Worm (Caenorhabditis elegans) whole organism, midembryonic: ENCODE results near the gene col-37.

Source experiments
- T22C8.4 ChIP-seq: fragments of 200-800 bp; sonication (Bioruptor generic); IDR thresholded peaks from 2 replicates; pipeline ENCODE4 v1.3.6; 2022; ENCODE audit warnings: missing genetic modification characterization, missing compliant biosample characterization
- cog-1 ChIP-seq: sonication (generic microtip); optimal IDR thresholded peaks from 2 replicates; lab custom pipeline; 2016; ENCODE audit warnings: missing genetic modification characterization, missing compliant biosample characterization
- flt-1 ChIP-seq: fragments of 200-800 bp; sonication (Bioruptor generic); IDR thresholded peaks from 2 replicates; pipeline ENCODE4 v1.3.6; 2022; ENCODE audit warnings: missing genetic modification characterization, missing compliant biosample characterization
- klf-2 ChIP-seq: fragments of 200-800 bp; sonication (Bioruptor generic); conservative IDR thresholded peaks from 2 replicates; pipeline ENCODE4 v1.3.6; 2022; ENCODE audit warnings: missing genetic modification reagents, missing genetic modification characterization, missing compliant biosample characterization
- med-1 ChIP-seq: sonication (generic microtip); optimal IDR thresholded peaks from 2 replicates; lab custom pipeline; 2017; ENCODE audit warnings: missing genetic modification characterization, mild to moderate bottlenecking, missing compliant biosample characterization, antibody characterized with exemption, missing genetic modification reagents; ENCODE audit not compliant: insufficient read depth
- ref-1 ChIP-seq: fragments of 200-800 bp; sonication (Bioruptor generic); conservative IDR thresholded peaks from 2 replicates; pipeline ENCODE4 v1.3.6; 2022; ENCODE audit warnings: missing genetic modification reagents, missing genetic modification characterization, missing compliant biosample characterization
- tab-1 ChIP-seq: fragments of 200-800 bp; sonication (Bioruptor generic); IDR thresholded peaks from 2 replicates; pipeline ENCODE4 v1.3.6; 2022; ENCODE audit warnings: missing genetic modification characterization, missing compliant biosample characterization
- ztf-23 ChIP-seq: fragments of 200-800 bp; sonication (Bioruptor generic); IDR thresholded peaks from 2 replicates; pipeline ENCODE4 v1.3.6; 2022; ENCODE audit warnings: missing genetic modification reagents, missing genetic modification characterization, missing compliant biosample characterization
- ztf-29 ChIP-seq: fragments of 200-800 bp; sonication (Bioruptor generic); IDR thresholded peaks from 2 replicates; pipeline ENCODE4 v1.3.6; 2022; ENCODE audit warnings: missing genetic modification reagents, missing genetic modification characterization, missing compliant biosample characterization

Gene col-37

ce11 chrV:12167653-12168052 lies at the start of gene col-37:
Gene col-37, minus strand, starts transcription at chrV:12167753.
- TF ChIP-seq klf-2 (GFP tag; lab: Robert Waterston, UW), result no peak
- no peak for TF ChIP-seq ztf-23 (GFP tag; lab: Robert Waterston, UW)
- TF ChIP-seq tab-1, result no peak
- no peak for TF ChIP-seq ztf-29
- TF ChIP-seq cog-1 (tag; lab: Kevin White, UChicago), result no peak
- TF ChIP-seq med-1 (GFP tag; lab: Kevin White, UChicago), result no peak
- no peak for TF ChIP-seq flt-1 (GFP tag; lab: Robert Waterston, UW)
- TF ChIP-seq ref-1 (GFP tag; lab: Robert Waterston, UW), result no peak
- no peak for TF ChIP-seq T22C8.4 (GFP tag; lab: Robert Waterston, UW)

DNA sequence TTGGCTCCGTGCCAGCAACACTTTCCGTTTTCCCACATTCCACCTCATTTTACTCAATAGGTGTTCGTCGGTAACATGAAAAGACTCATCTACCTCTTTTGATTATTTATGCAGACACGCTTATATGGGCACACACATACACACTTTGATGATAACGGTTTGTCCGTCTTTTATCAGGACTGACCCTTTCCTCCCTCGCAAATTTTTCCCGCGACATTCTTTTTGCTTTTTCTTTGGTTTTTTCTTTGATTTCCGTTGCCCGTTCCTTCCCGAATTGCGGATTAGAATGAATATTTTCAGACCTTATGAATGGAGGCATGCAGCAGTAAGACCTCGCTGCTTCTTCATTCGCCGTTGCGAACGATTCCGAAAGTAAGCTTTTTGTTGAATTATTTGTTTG lies 45.5 kb upstream of the col-37 start, which contains the start of gene vab-8:
Gene vab-8 (plus strand): TSS at position 301 of the 400 bp plus-strand sequence.
- no peak for TF ChIP-seq ref-1 (GFP tag; lab: Robert Waterston, UW)
- no peak for TF ChIP-seq ztf-23 (GFP tag; lab: Robert Waterston, UW)
- no peak for TF ChIP-seq klf-2 (GFP tag; lab: Robert Waterston, UW)
- no peak for TF ChIP-seq flt-1 (GFP tag; lab: Robert Waterston, UW)
- no peak for TF ChIP-seq med-1 (GFP tag; lab: Kevin White, UChicago)
- TF ChIP-seq tab-1, result no peak
- TF ChIP-seq cog-1 (tag; lab: Kevin White, UChicago), result no peak
- no peak for TF ChIP-seq ztf-29
- no peak for TF ChIP-seq T22C8.4 (GFP tag; lab: Robert Waterston, UW)

DNA sequence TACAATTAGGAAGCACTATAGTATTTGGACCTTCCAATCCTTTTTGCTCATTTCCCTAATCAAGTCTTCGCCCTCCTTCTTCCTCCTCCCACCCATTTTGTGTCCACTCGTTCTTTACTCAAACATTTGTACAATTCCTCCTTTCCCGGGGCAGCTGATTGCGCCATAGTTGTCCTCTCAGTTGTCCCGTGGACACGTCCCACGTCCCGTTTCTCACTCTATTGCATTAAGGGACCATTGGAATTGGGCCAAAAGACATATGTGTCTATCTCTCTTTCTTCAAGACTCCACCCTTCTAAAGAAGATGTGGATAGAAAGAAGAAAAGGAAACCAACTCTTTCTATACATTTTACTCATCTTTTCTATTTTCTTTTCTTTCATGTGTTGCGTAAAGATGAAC lies 43.5 kb upstream of the col-37 start:
- TF ChIP-seq tab-1 (no peak), med-1 (GFP tag; lab: Kevin White, UChicago) (no peak), T22C8.4 (GFP tag; lab: Robert Waterston, UW) (no peak), ztf-29 (no peak), klf-2 (GFP tag; lab: Robert Waterston, UW) (no peak), cog-1 (tag; lab: Kevin White, UChicago) (no peak), ztf-23 (GFP tag; lab: Robert Waterston, UW) (no peak), flt-1 (GFP tag; lab: Robert Waterston, UW) (no peak), ref-1 (GFP tag; lab: Robert Waterston, UW) (no peak)

DNA sequence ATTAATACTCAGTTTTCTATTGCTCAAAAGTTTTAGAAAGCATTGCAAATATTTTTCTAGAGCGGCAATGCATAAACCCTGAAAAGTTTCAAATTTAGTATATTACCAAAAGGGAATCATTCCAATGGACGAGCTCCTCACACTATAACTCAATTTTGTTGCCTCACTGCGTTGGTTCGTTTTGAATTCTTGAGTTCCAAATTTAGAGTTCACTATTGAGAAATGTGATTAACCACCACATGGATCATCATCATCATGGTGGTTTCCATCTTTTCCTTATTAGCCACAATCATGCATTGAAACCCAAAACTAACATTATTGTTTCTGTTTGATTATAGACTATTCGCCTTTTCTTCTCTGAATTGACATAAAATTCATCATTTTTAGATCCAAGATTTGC lies 42.4 kb upstream of the col-37 start:
- TF ChIP-seq ztf-29 (no peak), ztf-23 (GFP tag; lab: Robert Waterston, UW) (no peak), tab-1 (no peak), ref-1 (GFP tag; lab: Robert Waterston, UW) (no peak), cog-1 (tag; lab: Kevin White, UChicago) (no peak), med-1 (GFP tag; lab: Kevin White, UChicago) (no peak), klf-2 (GFP tag; lab: Robert Waterston, UW) (no peak), T22C8.4 (GFP tag; lab: Robert Waterston, UW) (no peak), flt-1 (GFP tag; lab: Robert Waterston, UW) (no peak)

DNA sequence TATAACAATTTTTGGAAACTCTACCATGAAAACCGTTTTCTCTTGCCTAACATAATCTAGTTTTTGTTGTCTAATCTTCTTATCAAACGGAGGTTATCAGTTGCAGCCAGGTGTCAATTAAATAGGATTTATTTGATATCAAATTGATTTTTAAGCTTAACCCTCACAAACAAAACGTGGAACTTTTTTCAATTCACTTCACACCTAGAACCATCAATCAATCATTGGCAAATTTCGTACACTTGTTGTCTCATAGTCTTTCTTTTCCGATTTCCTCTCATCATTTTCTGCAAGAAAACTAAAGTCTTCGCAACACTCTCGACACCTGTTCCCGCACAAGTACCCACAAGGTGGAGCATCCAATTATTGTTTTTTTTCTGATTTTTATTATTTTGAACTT lies 41.1 kb upstream of the col-37 start:
- no peak for TF ChIP-seq ztf-23 (GFP tag; lab: Robert Waterston, UW)
- TF ChIP-seq ztf-29, result no peak
- no peak for TF ChIP-seq ref-1 (GFP tag; lab: Robert Waterston, UW)

- TF ChIP-seq ztf-29, result no peak
- TF ChIP-seq ref-1 (GFP tag; lab: Robert Waterston, UW), result no peak
- TF ChIP-seq med-1 (GFP tag; lab: Kevin White, UChicago), result no peak
- no peak for TF ChIP-seq tab-1
- no peak for TF ChIP-seq ztf-23 (GFP tag; lab: Robert Waterston, UW)
- TF ChIP-seq flt-1 (GFP tag; lab: Robert Waterston, UW), result no peak
- no peak for TF ChIP-seq klf-2 (GFP tag; lab: Robert Waterston, UW)
- no peak for TF ChIP-seq cog-1 (tag; lab: Kevin White, UChicago)
- TF ChIP-seq T22C8.4 (GFP tag; lab: Robert Waterston, UW), result no peak
Observed at ce11 chrV:12199474-12199873, 31.9 kb upstream of the col-37 start.

- TF ChIP-seq med-1 (GFP tag; lab: Kevin White, UChicago), result no peak
- no peak for TF ChIP-seq ref-1 (GFP tag; lab: Robert Waterston, UW)
- no peak for TF ChIP-seq ztf-29
- TF ChIP-seq ztf-23 (GFP tag; lab: Robert Waterston, UW), result no peak
- no peak for TF ChIP-seq klf-2 (GFP tag; lab: Robert Waterston, UW)
- no peak for TF ChIP-seq cog-1 (tag; lab: Kevin White, UChicago)
- TF ChIP-seq flt-1 (GFP tag; lab: Robert Waterston, UW), result no peak
Observed at ce11 chrV:12198545-12198944, 31.0 kb upstream of the col-37 start, which contains the start of gene lon-3. Gene lon-3, minus strand, starts transcription at chrV:12198645.

- TF ChIP-seq klf-2 (GFP tag; lab: Robert Waterston, UW) (no peak), ztf-29 (no peak), flt-1 (GFP tag; lab: Robert Waterston, UW) (no peak), T22C8.4 (GFP tag; lab: Robert Waterston, UW) (no peak), med-1 (GFP tag; lab: Kevin White, UChicago) (no peak), tab-1 (no peak), ztf-23 (GFP tag; lab: Robert Waterston, UW) (no peak), cog-1 (tag; lab: Kevin White, UChicago) (no peak), ref-1 (GFP tag; lab: Robert Waterston, UW) (no peak)
Observed at ce11 chrV:12197748-12198147, 30.2 kb upstream of the col-37 start.

DNA sequence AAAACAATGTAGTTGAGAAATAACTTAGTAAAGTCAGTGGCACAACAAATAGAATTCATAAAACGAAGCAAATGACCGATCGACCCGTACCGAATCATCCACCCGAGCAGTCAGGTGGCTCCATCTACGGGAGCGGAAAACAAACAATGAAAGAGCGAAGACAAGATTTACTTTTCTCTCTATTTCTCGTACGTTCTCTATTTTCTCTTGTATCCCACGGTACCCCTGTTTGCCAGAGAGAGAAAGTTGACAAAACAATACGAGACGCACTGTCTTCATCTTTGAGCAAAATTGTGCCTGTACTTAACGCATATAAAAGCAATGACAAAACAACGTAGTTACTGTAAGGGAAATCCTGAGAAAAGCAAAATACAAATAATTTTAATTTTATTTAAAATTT lies 29.1 kb upstream of the col-37 start:
- TF ChIP-seq ztf-29, result no peak
- no peak for TF ChIP-seq flt-1 (GFP tag; lab: Robert Waterston, UW)
- TF ChIP-seq med-1 (GFP tag; lab: Kevin White, UChicago), result no peak
- no peak for TF ChIP-seq cog-1 (tag; lab: Kevin White, UChicago)
- no peak for TF ChIP-seq T22C8.4 (GFP tag; lab: Robert Waterston, UW)
- TF ChIP-seq tab-1, result no peak
- TF ChIP-seq klf-2 (GFP tag; lab: Robert Waterston, UW), result no peak
- TF ChIP-seq ztf-23 (GFP tag; lab: Robert Waterston, UW), result no peak
- no peak for TF ChIP-seq ref-1 (GFP tag; lab: Robert Waterston, UW)
